Fruit fly (Drosophila melanogaster): ENCODE data around the gene pzg.

DNA sequence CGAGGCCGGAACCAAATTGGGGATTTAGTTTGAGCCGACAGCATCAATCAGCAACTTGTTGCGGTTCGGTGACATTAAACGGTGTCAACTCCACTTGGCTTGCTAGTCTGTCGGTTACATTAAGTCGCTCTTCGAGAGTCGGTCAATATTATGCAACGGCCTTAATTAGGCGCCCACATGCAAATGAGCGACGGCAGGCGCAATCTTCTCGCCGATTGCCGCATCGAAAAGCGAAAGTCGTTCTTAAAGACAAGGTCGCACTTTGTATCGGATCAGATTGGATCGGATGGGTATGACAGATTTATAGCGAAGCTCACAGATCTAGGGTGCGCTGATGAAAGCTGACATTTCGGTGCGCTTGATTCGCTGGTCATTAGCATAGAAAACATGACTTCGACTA is 5.2 kb downstream of the pzg start:
- TF ChIP-seq ovo (GFP tag; optimal IDR thresholded peaks at IDR 0.05) (no peak), Hr96 (GFP tag; optimal IDR thresholded peaks at IDR 0.05) (no peak), kay (GFP tag; ENCODE audit: borderline replicate concordance) (no peak), CG5204 (GFP tag; optimal IDR thresholded peaks at IDR 0.05) (no peak), CG11617 (GFP tag; optimal IDR thresholded peaks at IDR 0.05) (no peak), CG1620 (GFP tag; optimal IDR thresholded peaks at IDR 0.05) (no peak), Clk (GFP tag; optimal IDR thresholded peaks at IDR 0.05) (no peak), cic (GFP tag; optimal IDR thresholded peaks at IDR 0.05) (no peak), CG7101 (tag; optimal IDR thresholded peaks at IDR 0.05) (no peak), Mnt (GFP tag; optimal IDR thresholded peaks at IDR 0.05) (no peak), toe (GFP tag; optimal IDR thresholded peaks at IDR 0.05) (no peak), CG14711 (tag; optimal IDR thresholded peaks at IDR 0.05) (no peak)

All from whole organism, adult.